Fruit fly (Drosophila melanogaster) whole organism, embryonic: ENCODE results near the gene CG4230.
A peak's percentile ranks its signal among the peaks of the same experiment; 100 is the strongest.

Source experiments
- Asciz ChIP-seq: fragments of 200-800 bp; sonication (Bioruptor generic); optimal IDR thresholded peaks from 2 replicates; lab custom pipeline; 2017; ENCODE audit warnings: missing biosample characterization, mild to moderate bottlenecking, missing genetic modification characterization, missing genetic modification reagents
- Blimp-1 ChIP-seq: fragments of 200-800 bp; sonication (Bioruptor generic); optimal IDR thresholded peaks from 3 replicates; lab custom pipeline; 2018; ENCODE audit warnings: missing biosample characterization, missing genetic modification characterization, mild to moderate bottlenecking, moderate library complexity, missing genetic modification reagents
- CG10366 ChIP-seq: fragments of 200-800 bp; sonication (Bioruptor generic); IDR thresholded peaks from 2 replicates; pipeline ENCODE4 v1.3.6; 2022; ENCODE audit warnings: missing biosample characterization, missing genetic modification characterization
- CG10543 ChIP-seq: fragments of 200-800 bp; sonication (Bioruptor generic); optimal IDR thresholded peaks from 3 replicates; lab custom pipeline; 2017; ENCODE audit warnings: missing biosample characterization, mild to moderate bottlenecking, missing genetic modification characterization, moderate library complexity
- CG12769 ChIP-seq: fragments of 200-800 bp; sonication (Bioruptor generic); optimal IDR thresholded peaks from 2 replicates; lab custom pipeline; 2019; ENCODE audit warnings: missing biosample characterization, mild to moderate bottlenecking, missing genetic modification characterization, moderate library complexity
- CG13287 ChIP-seq: fragments of 200-800 bp; sonication (Bioruptor generic); IDR thresholded peaks from 2 replicates; pipeline ENCODE4 v1.3.6; 2022; ENCODE audit warnings: missing biosample characterization, missing genetic modification characterization; ENCODE audit not compliant: partially characterized antibody
- CG15479 ChIP-seq: fragments of 200-800 bp; sonication (Bioruptor generic); optimal IDR thresholded peaks from 3 replicates; lab custom pipeline; 2019; ENCODE audit warnings: missing biosample characterization, mild to moderate bottlenecking, missing genetic modification characterization, moderate library complexity
- CG17328 ChIP-seq: fragments of 200-800 bp; sonication (Bioruptor generic); IDR thresholded peaks from 2 replicates; pipeline ENCODE4 v1.3.6; 2022; ENCODE audit warnings: missing biosample characterization, missing genetic modification characterization
- CG17568 ChIP-seq: fragments of 200-800 bp; sonication (Bioruptor generic); optimal IDR thresholded peaks from 2 replicates; lab custom pipeline; 2018; ENCODE audit warnings: missing biosample characterization, mild to moderate bottlenecking, missing genetic modification characterization, moderate library complexity
- CG2129 ChIP-seq: fragments of 200-800 bp; sonication (Bioruptor generic); IDR thresholded peaks from 2 replicates; pipeline ENCODE4 v1.3.6; 2022; ENCODE audit warnings: missing biosample characterization, missing genetic modification characterization; ENCODE audit not compliant: partially characterized antibody
- CG2678 ChIP-seq: fragments of 200-800 bp; sonication (Bioruptor generic); optimal IDR thresholded peaks from 3 replicates; lab custom pipeline; 2019; ENCODE audit warnings: missing biosample characterization, mild to moderate bottlenecking, missing genetic modification characterization, moderate library complexity
- CG31365 ChIP-seq: fragments of 200-800 bp; sonication (Bioruptor generic); optimal IDR thresholded peaks from 2 replicates; lab custom pipeline; 2018; ENCODE audit warnings: missing biosample characterization, mild to moderate bottlenecking, missing genetic modification characterization
- CG32532 ChIP-seq: fragments of 200-800 bp; sonication (Bioruptor generic); IDR thresholded peaks from 2 replicates; pipeline ENCODE4 v1.3.6; 2022; ENCODE audit warnings: missing biosample characterization, missing genetic modification characterization
- CG3407 ChIP-seq: fragments of 200-800 bp; sonication (Bioruptor generic); optimal IDR thresholded peaks from 2 replicates; lab custom pipeline; 2018; ENCODE audit warnings: missing biosample characterization, mild to moderate bottlenecking, missing genetic modification characterization
- CG4730 ChIP-seq: fragments of 200-800 bp; sonication (Bioruptor generic); IDR thresholded peaks from 2 replicates; pipeline ENCODE4 v1.3.6; 2022; ENCODE audit warnings: missing biosample characterization, missing genetic modification characterization
- CG7372 ChIP-seq: fragments of 200-800 bp; sonication (Bioruptor generic); IDR thresholded peaks from 2 replicates; pipeline ENCODE4 v1.3.6; 2022; ENCODE audit warnings: missing biosample characterization, missing genetic modification characterization
- CG7745 ChIP-seq: fragments of 200-800 bp; sonication (Bioruptor generic); optimal IDR thresholded peaks from 2 replicates; lab custom pipeline; 2018; ENCODE audit warnings: missing biosample characterization, mild to moderate bottlenecking, missing genetic modification characterization, moderate library complexity
- Deaf1 ChIP-seq: fragments of 200-800 bp; optimal IDR thresholded peaks from 3 replicates; lab custom pipeline; 2019; ENCODE audit warnings: missing biosample characterization, mild to moderate bottlenecking, missing genetic modification characterization, moderate library complexity
- Doc3 ChIP-seq: fragments of 200-800 bp; sonication (Bioruptor generic); IDR thresholded peaks from 3 replicates; pipeline ENCODE4 v1.3.6; 2022; ENCODE audit warnings: missing biosample characterization, missing genetic modification characterization; ENCODE audit not compliant: partially characterized antibody
- Dp ChIP-seq: fragments of 200-800 bp; sonication (Bioruptor generic); optimal IDR thresholded peaks from 2 replicates; lab custom pipeline; 2018; ENCODE audit warnings: missing biosample characterization, mild to moderate bottlenecking, missing genetic modification characterization, moderate library complexity
- Elba2 ChIP-seq: fragments of 200-800 bp; sonication (Bioruptor generic); optimal IDR thresholded peaks from 3 replicates; lab custom pipeline; 2016; ENCODE audit warnings: missing biosample characterization, missing genetic modification characterization
- Meics ChIP-seq: fragments of 200-800 bp; sonication (Bioruptor generic); optimal IDR thresholded peaks from 2 replicates; lab custom pipeline; 2017; ENCODE audit warnings: missing biosample characterization, mild to moderate bottlenecking, missing genetic modification characterization
- Mrtf ChIP-seq: fragments of 200-800 bp; sonication (Bioruptor generic); IDR thresholded peaks from 3 replicates; pipeline ENCODE4 v1.3.6; 2022; ENCODE audit warnings: missing biosample characterization, missing genetic modification characterization
- Nf-YB ChIP-seq: fragments of 200-800 bp; sonication (Bioruptor generic); optimal IDR thresholded peaks from 3 replicates; lab custom pipeline; 2019; ENCODE audit warnings: missing biosample characterization, mild to moderate bottlenecking, missing genetic modification characterization, moderate library complexity
- Optix ChIP-seq: fragments of 200-800 bp; sonication (Bioruptor generic); IDR thresholded peaks from 3 replicates; pipeline ENCODE4 v1.3.6; 2022; ENCODE audit warnings: missing biosample characterization, missing genetic modification characterization
- Poxn ChIP-seq: fragments of 200-800 bp; sonication (Bioruptor generic); IDR thresholded peaks from 2 replicates; pipeline ENCODE4 v1.3.6; 2022; ENCODE audit warnings: missing biosample characterization, missing genetic modification characterization
- abd-A ChIP-seq: fragments of 200-800 bp; sonication (Bioruptor generic); optimal IDR thresholded peaks from 3 replicates; lab custom pipeline; 2019; ENCODE audit warnings: missing biosample characterization, mild to moderate bottlenecking, missing genetic modification characterization, moderate library complexity
- bsh ChIP-seq, 2 experiments: fragments of 200-800 bp; sonication (Bioruptor generic); optimal IDR thresholded peaks; 2 replicates each; lab custom pipeline; 2017 to 2018; ENCODE audit warnings: mild to moderate bottlenecking in 2 of 2, missing biosample characterization in 2 of 2, missing genetic modification characterization in 2 of 2, moderate library complexity in 1 of 2
- chm ChIP-seq: fragments of 200-800 bp; sonication (Bioruptor generic); IDR thresholded peaks from 2 replicates; pipeline ENCODE4 v1.3.6; 2022; ENCODE audit warnings: missing biosample characterization, missing genetic modification characterization
- ci ChIP-seq: fragments of 200-800 bp; sonication (Bioruptor generic); IDR thresholded peaks from 3 replicates; pipeline ENCODE4 v1.3.6; 2022; ENCODE audit warnings: missing biosample characterization, missing genetic modification characterization
- fru ChIP-seq: fragments of >200 bp; optimal IDR thresholded peaks from 2 replicates; lab custom pipeline; 2017
- grn ChIP-seq: fragments of 200-800 bp; sonication (Bioruptor generic); optimal IDR thresholded peaks from 3 replicates; lab custom pipeline; 2017; ENCODE audit warnings: missing biosample characterization, missing genetic modification characterization
- knrl ChIP-seq: fragments of 200-800 bp; sonication (Bioruptor generic); IDR thresholded peaks from 3 replicates; pipeline ENCODE4 v1.3.6; 2022; ENCODE audit warnings: missing biosample characterization, missing genetic modification characterization; ENCODE audit not compliant: partially characterized antibody
- nom ChIP-seq: fragments of 200-800 bp; sonication (Bioruptor generic); optimal IDR thresholded peaks from 2 replicates; lab custom pipeline; 2017; ENCODE audit warnings: missing biosample characterization, missing genetic modification characterization, mild to moderate bottlenecking, moderate library complexity, missing genetic modification reagents
- pb ChIP-seq: fragments of 200-800 bp; sonication (Bioruptor generic); optimal IDR thresholded peaks from 3 replicates; lab custom pipeline; 2016; ENCODE audit warnings: missing biosample characterization, missing genetic modification characterization
- pros ChIP-seq: fragments of 200-800 bp; sonication (Bioruptor generic); optimal IDR thresholded peaks from 3 replicates; lab custom pipeline; 2019; ENCODE audit warnings: missing biosample characterization, mild to moderate bottlenecking, missing genetic modification characterization, moderate library complexity
- pzg ChIP-seq: fragments of 200-800 bp; sonication (Bioruptor generic); optimal IDR thresholded peaks from 3 replicates; lab custom pipeline; 2018; ENCODE audit warnings: missing biosample characterization, mild to moderate bottlenecking, missing genetic modification characterization, moderate library complexity
- row ChIP-seq: fragments of 200-800 bp; sonication (Bioruptor generic); IDR thresholded peaks from 3 replicates; pipeline ENCODE4 v1.3.6; 2022; ENCODE audit warnings: missing biosample characterization, missing genetic modification characterization
- salm ChIP-seq: fragments of 200-800 bp; sonication (Bioruptor generic); optimal IDR thresholded peaks from 2 replicates; lab custom pipeline; 2018; ENCODE audit warnings: missing biosample characterization, mild to moderate bottlenecking, missing genetic modification characterization
- sd ChIP-seq: fragments of 200-800 bp; sonication (Bioruptor generic); optimal IDR thresholded peaks from 3 replicates; lab custom pipeline; 2018; ENCODE audit warnings: missing biosample characterization, mild to moderate bottlenecking, missing genetic modification characterization, moderate library complexity
- sens ChIP-seq: fragments of 200-800 bp; sonication (Bioruptor generic); peaks from one replicate; lab custom pipeline; 2016; ENCODE audit warnings: missing biosample characterization, missing genetic modification characterization
- sima ChIP-seq: fragments of 200-800 bp; sonication (Bioruptor generic); optimal IDR thresholded peaks from 2 replicates; lab custom pipeline; 2016; ENCODE audit warnings: missing biosample characterization, missing genetic modification characterization
- slbo ChIP-seq: fragments of 200-800 bp; sonication (Bioruptor generic); IDR thresholded peaks from 2 replicates; pipeline ENCODE4 v1.3.6; 2022; ENCODE audit warnings: missing biosample characterization, missing genetic modification characterization
- zfh1 ChIP-seq: fragments of 200-800 bp; sonication (Bioruptor generic); IDR thresholded peaks from 3 replicates; pipeline ENCODE4 v1.3.6; 2022; ENCODE audit warnings: missing biosample characterization, missing genetic modification characterization

CG4230 gene

DNA sequence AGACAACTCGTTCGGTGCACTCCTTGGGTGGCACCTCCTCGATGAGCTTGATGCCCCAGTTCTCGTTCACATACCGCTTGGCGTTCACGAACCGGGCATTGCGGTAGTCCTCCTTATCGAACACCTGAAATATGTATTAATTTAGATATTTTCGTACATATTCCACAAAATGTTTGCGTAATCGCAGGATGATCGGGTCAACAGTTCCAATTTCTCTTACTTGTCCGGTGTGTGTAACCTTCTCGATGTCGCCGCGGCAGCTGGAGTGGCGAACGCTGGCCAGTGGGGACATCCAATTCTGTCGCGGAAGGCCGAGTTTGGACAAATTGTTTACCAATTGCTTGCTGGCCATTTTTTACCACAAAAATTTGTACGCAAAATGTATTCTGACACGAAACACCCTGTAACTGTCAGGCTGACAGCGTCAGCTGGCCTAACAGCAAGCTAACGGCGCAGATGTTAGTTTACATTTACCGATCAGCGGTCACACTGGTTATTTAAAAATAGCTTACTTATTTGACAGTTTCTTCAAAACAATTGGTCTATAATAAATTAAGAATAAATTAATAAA is 3.8 kb downstream of the CG4230 start, which contains the start of gene ND-13A (continued):
- peak; percentile 55; the same call in 1 of the 2 replicates for TF ChIP-seq CG13287 (GFP tag; lab: Robert Waterston, UW)
- no peak for TF ChIP-seq pros
- peak; percentile 28 for TF ChIP-seq Elba2
- TF ChIP-seq CG2129 (GFP tag; lab: Robert Waterston, UW), result no peak
- no peak for TF ChIP-seq Nf-YB (GFP tag; lab: Kevin White, UChicago)
- TF ChIP-seq nom (GFP tag; lab: Kevin White, UChicago), result peak; percentile 36
- peak; percentile 30; the same call in 1 of the 3 replicates for TF ChIP-seq Doc3
- peak; percentile 12 for TF ChIP-seq CG15479
- TF ChIP-seq, all 482 proteins: peak for 54

DNA sequence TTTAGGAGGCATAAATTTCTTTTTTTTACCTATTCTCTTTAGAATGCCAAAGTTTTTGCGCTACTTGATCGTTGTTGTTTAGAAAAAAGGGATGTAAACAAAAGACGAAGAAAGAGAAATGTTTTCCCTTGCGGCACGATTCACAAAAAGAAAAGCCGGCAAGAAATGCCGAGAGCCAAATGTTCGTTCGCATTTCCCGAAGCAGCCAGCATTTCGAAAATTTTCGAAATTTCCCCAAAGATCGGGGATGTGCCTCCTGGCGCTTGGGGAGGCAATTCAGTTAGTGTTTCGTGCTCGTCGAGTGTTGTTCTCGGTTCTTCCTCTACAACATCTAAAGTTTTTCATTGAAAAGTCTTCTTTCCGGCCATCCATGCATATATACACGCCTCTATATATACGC is 4.5 kb downstream of the CG4230 start, which contains the start of gene Msp300:
Gene Msp300 (plus strand): TSS at position 301 of the 400 bp plus-strand sequence.
- TF ChIP-seq Deaf1 (tag; lab: Kevin White, UChicago), result peak; percentile 88
- peak; percentile 13 for TF ChIP-seq CG10543 (GFP tag; lab: Kevin White, UChicago)
- no peak for TF ChIP-seq knrl (GFP tag; lab: Robert Waterston, UW)
- TF ChIP-seq Mrtf (GFP tag; lab: Robert Waterston, UW), result no peak
- 0 out of 2 replicates have a peak, but pooled peaks have one; percentile 5 for TF ChIP-seq CG32532 (GFP tag; lab: Robert Waterston, UW)
- no peak for TF ChIP-seq CG4730
- no peak for TF ChIP-seq grn (GFP tag; lab: Kevin White, UChicago)
- TF ChIP-seq CG10366, result no peak
- TF ChIP-seq chm (GFP tag; lab: Robert Waterston, UW), result no peak
- no peak for TF ChIP-seq CG2678 (tag; lab: Kevin White, UChicago)
- no peak for TF ChIP-seq pzg (GFP tag; lab: Kevin White, UChicago)
- TF ChIP-seq salm (tag; lab: Kevin White, UChicago), result no peak
- TF ChIP-seq pb (GFP tag; lab: Kevin White, UChicago), result no peak
- TF ChIP-seq CG17328 (GFP tag; lab: Robert Waterston, UW), result no peak
- 0 out of 3 replicates have a peak, but pooled peaks have one; percentile 43 for TF ChIP-seq ci (GFP tag; lab: Robert Waterston, UW)
- peak; percentile 39 for TF ChIP-seq CG12769 (tag; lab: Kevin White, UChicago)
- no peak for TF ChIP-seq sima

DNA sequence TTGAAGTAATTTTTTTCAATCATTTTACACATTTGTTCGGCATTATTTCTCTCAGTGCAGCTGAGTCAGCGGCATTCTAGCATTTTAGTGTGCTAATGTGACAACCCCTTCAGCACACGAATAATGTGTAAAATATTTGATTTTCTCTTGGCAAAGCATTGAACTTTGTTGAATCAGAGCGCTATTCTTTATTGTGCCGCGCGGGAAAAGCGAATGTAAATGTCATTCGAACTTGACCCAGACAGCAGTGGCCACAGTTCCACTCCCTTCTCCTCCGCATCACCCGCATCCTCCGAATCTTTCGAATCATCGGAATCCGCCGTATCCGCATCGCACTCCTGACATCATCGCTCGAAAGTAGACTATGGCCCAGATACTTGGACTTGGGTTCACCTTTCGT is 7.7 kb downstream of the CG4230 start:
- TF ChIP-seq Asciz (GFP tag; lab: Kevin White, UChicago) (no peak), sens (peak; percentile 74), zfh1 (0 out of 3 replicates have a peak, but pooled peaks have one; percentile 33)

DNA sequence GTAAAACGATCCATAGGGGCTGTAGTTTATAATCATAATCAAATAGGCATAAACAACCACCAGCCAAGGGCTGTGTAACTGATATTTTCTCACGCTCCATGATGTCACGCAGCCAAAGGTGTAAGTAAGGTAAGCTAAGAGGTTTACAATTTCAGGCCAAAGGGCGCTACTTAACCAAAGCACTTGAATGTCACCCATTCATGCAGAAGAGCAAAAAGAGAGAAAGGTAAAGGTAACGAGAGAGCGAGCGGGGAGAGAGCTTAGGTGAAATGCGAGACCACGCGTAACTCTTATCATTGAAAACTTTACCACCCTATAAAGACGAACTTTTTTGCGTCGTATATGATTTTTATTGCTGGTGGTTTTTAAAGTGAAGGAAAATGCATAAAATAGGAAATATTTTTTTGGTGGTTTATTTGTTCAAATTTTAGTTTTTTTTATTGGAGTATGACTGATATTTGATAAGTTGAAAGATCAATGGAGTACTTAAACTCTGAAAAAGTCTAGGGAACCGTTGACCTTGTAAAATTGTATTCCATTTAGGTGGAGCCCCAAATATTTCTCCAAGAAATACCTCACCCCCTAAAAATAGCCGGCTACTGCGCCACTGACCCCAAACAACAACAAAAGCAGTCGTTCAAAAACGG is 11.7 kb downstream of the CG4230 start:
- TF ChIP-seq Blimp-1, result peak; percentile 83
- TF ChIP-seq fru (lab: Kevin White, UChicago), result no peak
- peak; percentile 24 for TF ChIP-seq abd-A (tag; lab: Kevin White, UChicago)
- no peak for TF ChIP-seq CG7745
- TF ChIP-seq CG3407 (GFP tag; lab: Kevin White, UChicago), result peak; percentile 86
- peak; percentile 95 for TF ChIP-seq CG7372 (GFP tag; lab: Robert Waterston, UW)
- peak; percentile 90 for TF ChIP-seq Optix (GFP tag; lab: Robert Waterston, UW)
- TF ChIP-seq pzg (GFP tag; lab: Kevin White, UChicago), result peak; percentile 16
- peak; percentile 87 for TF ChIP-seq sd
- peak; percentile 83 for TF ChIP-seq CG17568 (GFP tag; lab: Kevin White, UChicago)
- peak; percentile 67 to 88 for TF ChIP-seq bsh (GFP tag; optimal IDR thresholded peaks at IDR 0.05; lab: Kevin White, UChicago)
- no peak for TF ChIP-seq Dp (GFP tag; lab: Kevin White, UChicago)
- TF ChIP-seq CG31365 (tag; lab: Kevin White, UChicago), result peak; percentile 72
- TF ChIP-seq slbo (GFP tag; lab: Robert Waterston, UW), result peak; percentile 98
- TF ChIP-seq Meics (GFP tag; lab: Kevin White, UChicago), result peak; percentile 97
- peak; percentile 88 for TF ChIP-seq Poxn (GFP tag; lab: Robert Waterston, UW)
- peak; percentile 97 for TF ChIP-seq row (GFP tag; lab: Robert Waterston, UW)
